Worm (Caenorhabditis elegans) whole organism, L1 larva: ENCODE data around the gene dhhc-6.

Experiments used
- C16A3.4 ChIP-seq: fragments of 150-350 bp; optimal IDR thresholded peaks from 2 replicates; lab custom pipeline; 2014; ENCODE audit warnings: missing biosample characterization, missing genetic modification characterization
- Y116A8C.19 ChIP-seq: sonication (generic microtip); optimal IDR thresholded peaks from 2 replicates; lab custom pipeline; 2016; ENCODE audit warnings: missing compliant biosample characterization, missing genetic modification characterization, borderline replicate concordance
- aly-2 ChIP-seq: fragments of 150-350 bp; optimal IDR thresholded peaks from 2 replicates; lab custom pipeline; 2014; ENCODE audit warnings: missing biosample characterization, missing genetic modification characterization
- blmp-1 ChIP-seq: fragments of 150-350 bp; optimal IDR thresholded peaks from 2 replicates; lab custom pipeline; 2014; ENCODE audit warnings: missing biosample characterization, missing genetic modification characterization
- ceh-82 ChIP-seq, 3 experiments: fragments of 150-350 bp in 1 of 3; sonication (generic microtip) in 2 of 3; optimal IDR thresholded peaks; 2 replicates each; lab custom pipeline; 2014 to 2017; ENCODE audit warnings: missing biosample characterization in 3 of 3, missing genetic modification characterization in 3 of 3
- ceh-88 ChIP-seq: fragments of 200-800 bp; sonication (Bioruptor generic); IDR thresholded peaks from 2 replicates; pipeline ENCODE4 v1.3.6; 2022; ENCODE audit warnings: missing genetic modification characterization, missing compliant biosample characterization
- dpl-1 ChIP-seq, 3 experiments: fragments of 150-350 bp in 2 of 3; sonication (generic microtip) in 1 of 3; optimal IDR thresholded peaks; 2 replicates each; lab custom pipeline; 2014 to 2017; ENCODE audit warnings: missing biosample characterization in 3 of 3, missing genetic modification characterization in 3 of 3, missing genetic modification reagents in 3 of 3
- dsc-1 ChIP-seq: sonication (generic microtip); optimal IDR thresholded peaks from 2 replicates; lab custom pipeline; 2016; ENCODE audit warnings: mild to moderate bottlenecking, missing genetic modification characterization, missing compliant biosample characterization
- efl-1 ChIP-seq, 4 experiments: fragments of 150-350 bp; optimal IDR thresholded peaks in 3 of 4; peaks in 1 of 4; 1 replicate in 1 of 4; 2 replicates in 3 of 4; lab custom pipeline; 2014; ENCODE audit warnings: missing biosample characterization in 2 of 4, missing genetic modification characterization in 2 of 4, missing genetic modification reagents in 2 of 4
- efl-3 ChIP-seq: fragments of 200-800 bp; sonication (Bioruptor generic); optimal IDR thresholded peaks from 2 replicates; lab custom pipeline; 2018; ENCODE audit warnings: mild to moderate bottlenecking, missing genetic modification characterization, missing compliant biosample characterization
- egl-13 ChIP-seq: sonication (generic microtip); optimal IDR thresholded peaks from 2 replicates; lab custom pipeline; 2016; ENCODE audit warnings: missing genotype, missing genetic modification reagents, missing genetic modification characterization, missing compliant biosample characterization
- egl-27 ChIP-seq, 2 experiments: fragments of 150-350 bp in 1 of 2; sonication (generic microtip); optimal IDR thresholded peaks; 3 replicates each; lab custom pipeline; 2017 to 2018; ENCODE audit warnings: missing biosample characterization in 2 of 2, missing genetic modification characterization in 2 of 2, missing genetic modification reagents in 2 of 2
- elt-2 ChIP-seq: sonication (generic microtip); optimal IDR thresholded peaks from 2 replicates; lab custom pipeline; 2016; ENCODE audit warnings: missing genetic modification characterization, mild to moderate bottlenecking, inconsistent platforms, missing compliant biosample characterization, missing genetic modification reagents
- ets-5 ChIP-seq: fragments of 200-800 bp; sonication (Bioruptor generic); IDR thresholded peaks from 2 replicates; pipeline ENCODE4 v1.3.6; 2022; ENCODE audit warnings: missing genetic modification characterization, missing compliant biosample characterization
- fos-1 ChIP-seq: fragments of 150-350 bp; optimal IDR thresholded peaks from 2 replicates; lab custom pipeline; 2014; ENCODE audit warnings: missing biosample characterization, missing genetic modification characterization
- hpl-2 ChIP-seq: fragments of 150-350 bp; optimal IDR thresholded peaks from 2 replicates; lab custom pipeline; 2014; ENCODE audit warnings: missing biosample characterization, missing genetic modification reagents, missing genetic modification characterization
- irx-1 ChIP-seq: sonication (generic microtip); optimal IDR thresholded peaks from 2 replicates; lab custom pipeline; 2016; ENCODE audit warnings: missing genetic modification characterization, missing compliant biosample characterization
- lin-15B ChIP-seq: fragments of 150-350 bp; sonication (generic microtip); optimal IDR thresholded peaks from 3 replicates; lab custom pipeline; 2014; ENCODE audit warnings: missing biosample characterization, missing genetic modification characterization
- lin-35 ChIP-seq, 2 experiments: fragments of 150-350 bp; optimal IDR thresholded peaks; 2 replicates each; lab custom pipeline; 2014; ENCODE audit warnings: missing biosample characterization in 2 of 2, missing genetic modification characterization in 2 of 2, missing genetic modification reagents in 2 of 2
- lir-3 ChIP-seq: sonication (generic microtip); optimal IDR thresholded peaks from 2 replicates; lab custom pipeline; 2016; ENCODE audit warnings: mild to moderate bottlenecking, missing genetic modification characterization, moderate library complexity, missing compliant biosample characterization; ENCODE audit not compliant: poor library complexity
- lsy-2 ChIP-seq, 2 experiments: fragments of 150-350 bp; optimal IDR thresholded peaks; 2 replicates each; lab custom pipeline; 2014; ENCODE audit warnings: missing biosample characterization in 2 of 2, missing genetic modification characterization in 2 of 2
- mep-1 ChIP-seq: fragments of 150-350 bp; optimal IDR thresholded peaks from 2 replicates; lab custom pipeline; 2014; ENCODE audit warnings: missing biosample characterization, missing genetic modification characterization
- nhr-19 ChIP-seq: fragments of 200-800 bp; sonication (Bioruptor generic); conservative IDR thresholded peaks from 2 replicates; pipeline ENCODE4 v1.3.6; 2022; ENCODE audit warnings: missing genetic modification characterization, missing compliant biosample characterization
- nhr-20 ChIP-seq: sonication (generic microtip); optimal IDR thresholded peaks from 2 replicates; lab custom pipeline; 2016; ENCODE audit warnings: mild to moderate bottlenecking, missing genetic modification characterization, missing compliant biosample characterization
- nhr-237 ChIP-seq: fragments of 150-350 bp; optimal IDR thresholded peaks from 2 replicates; lab custom pipeline; 2014; ENCODE audit warnings: missing biosample characterization, missing genetic modification characterization
- nhr-47 ChIP-seq: sonication (generic microtip); optimal IDR thresholded peaks from 2 replicates; lab custom pipeline; 2016; ENCODE audit warnings: mild to moderate bottlenecking, missing genetic modification characterization, moderate library complexity, missing compliant biosample characterization
- nhr-71 ChIP-seq: sonication (generic microtip); optimal IDR thresholded peaks from 2 replicates; lab custom pipeline; 2016; ENCODE audit warnings: mild to moderate bottlenecking, missing genetic modification characterization, moderate library complexity, missing compliant biosample characterization
- nhr-84 ChIP-seq: sonication (generic microtip); optimal IDR thresholded peaks from 2 replicates; lab custom pipeline; 2017; ENCODE audit warnings: missing biosample characterization, missing genetic modification characterization
- pag-3 ChIP-seq: sonication (generic microtip); optimal IDR thresholded peaks from 2 replicates; lab custom pipeline; 2017; ENCODE audit warnings: missing genetic modification characterization, mild to moderate bottlenecking, missing compliant biosample characterization, antibody characterized with exemption, borderline replicate concordance; ENCODE audit not compliant: insufficient read depth
- rnt-1 ChIP-seq: sonication (generic microtip); optimal IDR thresholded peaks from 2 replicates; lab custom pipeline; 2016; ENCODE audit warnings: mild to moderate bottlenecking, missing genetic modification characterization, moderate library complexity, missing compliant biosample characterization
- skn-1 ChIP-seq: fragments of 150-350 bp; optimal IDR thresholded peaks from 2 replicates; lab custom pipeline; 2014; ENCODE audit warnings: missing biosample characterization, missing genetic modification characterization
- snu-23 ChIP-seq: sonication (generic microtip); optimal IDR thresholded peaks from 2 replicates; lab custom pipeline; 2016; ENCODE audit warnings: missing genetic modification characterization, missing compliant biosample characterization
- sox-4 ChIP-seq: sonication (generic microtip); optimal IDR thresholded peaks from 2 replicates; lab custom pipeline; 2016; ENCODE audit warnings: missing genetic modification characterization, missing compliant biosample characterization
- swsn-7 ChIP-seq: sonication (generic microtip); optimal IDR thresholded peaks from 2 replicates; lab custom pipeline; 2016; ENCODE audit warnings: missing genetic modification characterization, missing compliant biosample characterization
- tbx-2 ChIP-seq: sonication (generic microtip); optimal IDR thresholded peaks from 2 replicates; lab custom pipeline; 2016; ENCODE audit warnings: missing genetic modification characterization, missing compliant biosample characterization
- unc-130 ChIP-seq: fragments of 150-350 bp; optimal IDR thresholded peaks from 2 replicates; lab custom pipeline; 2017; ENCODE audit warnings: missing biosample characterization, missing genetic modification characterization, inconsistent platforms
- unc-30 ChIP-seq: sonication (generic microtip); optimal IDR thresholded peaks from 2 replicates; lab custom pipeline; 2017; ENCODE audit warnings: missing biosample characterization, missing genetic modification characterization
- unc-86 ChIP-seq: sonication (generic microtip); optimal IDR thresholded peaks from 2 replicates; lab custom pipeline; 2016; ENCODE audit warnings: missing genetic modification characterization, missing compliant biosample characterization
- xbp-1 ChIP-seq: sonication (generic microtip); optimal IDR thresholded peaks from 2 replicates; lab custom pipeline; 2016; ENCODE audit warnings: missing genetic modification characterization, missing compliant biosample characterization
- zip-4 ChIP-seq: fragments of 200-800 bp; sonication (Bioruptor generic); optimal IDR thresholded peaks from 2 replicates; lab custom pipeline; 2018; ENCODE audit warnings: mild to moderate bottlenecking, missing genetic modification characterization, moderate library complexity, missing compliant biosample characterization

The dhhc-6 gene

ce11 chrIV:12086498-12086897, 38.3 kb upstream of the dhhc-6 start (continued):
- TF ChIP-seq irx-1 (tag; lab: Kevin White, UChicago) (peak; percentile 34), pag-3 (tag; lab: Kevin White, UChicago) (no peak), zip-4 (GFP tag; lab: Kevin White, UChicago) (no peak), efl-3 (GFP tag; lab: Kevin White, UChicago) (no peak), dsc-1 (tag; lab: Kevin White, UChicago) (peak; percentile 65), nhr-237 (tag; lab: Kevin White, UChicago) (no peak), efl-1 (optimal IDR thresholded peaks at IDR 0.05; lab: Kevin White, UChicago) (peak; percentile 48 to 57), efl-1 (GFP tag; optimal IDR thresholded peaks at IDR 0.05 in 1 of 2; lab: Kevin White, UChicago) (peak; percentile 28 to 95), swsn-7 (tag; lab: Kevin White, UChicago) (peak; percentile 69), snu-23 (peak; percentile 80), unc-86 (tag; lab: Kevin White, UChicago) (peak; percentile 28), elt-2 (tag; lab: Kevin White, UChicago) (peak; percentile 13), nhr-84 (tag; lab: Kevin White, UChicago) (no peak), egl-13 (tag; lab: Kevin White, UChicago) (no peak), nhr-71 (tag; lab: Kevin White, UChicago) (peak; percentile 77), dpl-1 (GFP tag; optimal IDR thresholded peaks at IDR 0.05; lab: Kevin White, UChicago) (peak; percentile 41 to 51 (median 42)), hpl-2 (no peak), ceh-88 (GFP tag; lab: Robert Waterston, UW) (no peak), tbx-2 (tag; lab: Kevin White, UChicago) (peak; percentile 55)

ce11 chrIV:12088898-12089297, 35.9 kb upstream of the dhhc-6 start:
- TF ChIP-seq C16A3.4 (peak; percentile 27), egl-27 (tag; optimal IDR thresholded peaks at IDR 0.05; lab: Kevin White, UChicago) (no peak), lin-35 (GFP tag; optimal IDR thresholded peaks at IDR 0.05; lab: Kevin White, UChicago) (peak; percentile 49 to 70), egl-13 (tag; lab: Kevin White, UChicago) (no peak), snu-23 (peak; percentile 34), lsy-2 (tag; optimal IDR thresholded peaks at IDR 0.05; lab: Kevin White, UChicago) (peak; percentile 19 to 71), dpl-1 (GFP tag; optimal IDR thresholded peaks at IDR 0.05; lab: Kevin White, UChicago) (peak in 1 of 3 experiments; percentile 55), unc-130 (no peak), ceh-82 (tag; optimal IDR thresholded peaks at IDR 0.05; lab: Kevin White, UChicago) (peak in 1 of 3 experiments; percentile 36), blmp-1 (tag; lab: Kevin White, UChicago) (peak; percentile 96), fos-1 (tag; lab: Kevin White, UChicago) (peak; percentile 7), mep-1 (tag; lab: Kevin White, UChicago) (peak; percentile 69), nhr-71 (tag; lab: Kevin White, UChicago) (peak; percentile 43), aly-2 (tag; lab: Kevin White, UChicago) (peak; percentile 43), efl-1 (optimal IDR thresholded peaks at IDR 0.05; lab: Kevin White, UChicago) (peak; percentile 43 to 61), efl-1 (GFP tag; optimal IDR thresholded peaks at IDR 0.05 in 1 of 2; lab: Kevin White, UChicago) (peak; percentile 42 to 84), lir-3 (tag; lab: Kevin White, UChicago) (no peak), lin-15B (peak; percentile 70), hpl-2 (no peak), nhr-84 (tag; lab: Kevin White, UChicago) (no peak), ets-5 (GFP tag; lab: Robert Waterston, UW) (no peak), nhr-47 (tag; lab: Kevin White, UChicago) (peak; percentile 21), xbp-1 (tag; lab: Kevin White, UChicago) (no peak), rnt-1 (tag; lab: Kevin White, UChicago) (peak; percentile 42), nhr-20 (tag; lab: Kevin White, UChicago) (peak; percentile 16), skn-1 (tag; lab: Kevin White, UChicago) (no peak)

- TF ChIP-seq Y116A8C.19 (tag; lab: Kevin White, UChicago) (no peak), nhr-19 (GFP tag; lab: Robert Waterston, UW) (no peak), sox-4 (tag; lab: Kevin White, UChicago) (no peak), lsy-2 (tag; optimal IDR thresholded peaks at IDR 0.05; lab: Kevin White, UChicago) (no peak), swsn-7 (tag; lab: Kevin White, UChicago) (no peak), unc-30 (tag; lab: Kevin White, UChicago) (no peak), ceh-88 (GFP tag; lab: Robert Waterston, UW) (no peak), blmp-1 (tag; lab: Kevin White, UChicago) (peak; percentile 27)
- TF ChIP-seq, all 84 proteins: peak for 1
Measured at ce11 chrIV:12089551-12089950, 35.2 kb upstream of the dhhc-6 start, which contains the start of gene F11A10.6. Gene F11A10.6, minus strand, starts transcription at chrIV:12089651.
